Worm (Caenorhabditis elegans) whole organism, midembryonic: ENCODE measurements around the gene str-67.

Experiments used
- flt-1 ChIP-seq: fragments of 200-800 bp; sonication (Bioruptor generic); IDR thresholded peaks from 2 replicates; pipeline ENCODE4 v1.3.6; 2022; ENCODE audit warnings: missing genetic modification characterization, missing compliant biosample characterization
- klf-2 ChIP-seq: fragments of 200-800 bp; sonication (Bioruptor generic); conservative IDR thresholded peaks from 2 replicates; pipeline ENCODE4 v1.3.6; 2022; ENCODE audit warnings: missing genetic modification reagents, missing genetic modification characterization, missing compliant biosample characterization
- ref-1 ChIP-seq: fragments of 200-800 bp; sonication (Bioruptor generic); conservative IDR thresholded peaks from 2 replicates; pipeline ENCODE4 v1.3.6; 2022; ENCODE audit warnings: missing genetic modification reagents, missing genetic modification characterization, missing compliant biosample characterization
- tab-1 ChIP-seq: fragments of 200-800 bp; sonication (Bioruptor generic); IDR thresholded peaks from 2 replicates; pipeline ENCODE4 v1.3.6; 2022; ENCODE audit warnings: missing genetic modification characterization, missing compliant biosample characterization
- ztf-29 ChIP-seq: fragments of 200-800 bp; sonication (Bioruptor generic); IDR thresholded peaks from 2 replicates; pipeline ENCODE4 v1.3.6; 2022; ENCODE audit warnings: missing genetic modification reagents, missing genetic modification characterization, missing compliant biosample characterization

ce11 chrV:1064491-1064890, at the start of gene str-67:
- TF ChIP-seq klf-2 (GFP tag; lab: Robert Waterston, UW), result no peak
- TF ChIP-seq ztf-29, result no peak
- no peak for TF ChIP-seq flt-1 (GFP tag; lab: Robert Waterston, UW)
- no peak for TF ChIP-seq tab-1 (GFP tag; lab: Robert Waterston, UW)
- TF ChIP-seq ref-1 (GFP tag; lab: Robert Waterston, UW), result no peak
